Worm (Caenorhabditis elegans) whole organism, midembryonic: ENCODE measurements around the gene fcmt-1.
A peak's percentile ranks its signal among the peaks of the same experiment; 100 is the strongest.

Experiments
- T22C8.4 ChIP-seq: fragments of 200-800 bp; sonication (Bioruptor generic); IDR thresholded peaks from 2 replicates; pipeline ENCODE4 v1.3.6; 2022; ENCODE audit warnings: missing genetic modification characterization, missing compliant biosample characterization
- flt-1 ChIP-seq: fragments of 200-800 bp; sonication (Bioruptor generic); IDR thresholded peaks from 2 replicates; pipeline ENCODE4 v1.3.6; 2022; ENCODE audit warnings: missing genetic modification characterization, missing compliant biosample characterization
- klf-2 ChIP-seq: fragments of 200-800 bp; sonication (Bioruptor generic); conservative IDR thresholded peaks from 2 replicates; pipeline ENCODE4 v1.3.6; 2022; ENCODE audit warnings: missing genetic modification reagents, missing genetic modification characterization, missing compliant biosample characterization
- med-1 ChIP-seq: sonication (generic microtip); optimal IDR thresholded peaks from 2 replicates; lab custom pipeline; 2017; ENCODE audit warnings: missing genetic modification characterization, mild to moderate bottlenecking, missing compliant biosample characterization, antibody characterized with exemption, missing genetic modification reagents; ENCODE audit not compliant: insufficient read depth
- ref-1 ChIP-seq: fragments of 200-800 bp; sonication (Bioruptor generic); conservative IDR thresholded peaks from 2 replicates; pipeline ENCODE4 v1.3.6; 2022; ENCODE audit warnings: missing genetic modification reagents, missing genetic modification characterization, missing compliant biosample characterization
- tab-1 ChIP-seq: fragments of 200-800 bp; sonication (Bioruptor generic); IDR thresholded peaks from 2 replicates; pipeline ENCODE4 v1.3.6; 2022; ENCODE audit warnings: missing genetic modification characterization, missing compliant biosample characterization
- ztf-29 ChIP-seq: fragments of 200-800 bp; sonication (Bioruptor generic); IDR thresholded peaks from 2 replicates; pipeline ENCODE4 v1.3.6; 2022; ENCODE audit warnings: missing genetic modification reagents, missing genetic modification characterization, missing compliant biosample characterization

DNA sequence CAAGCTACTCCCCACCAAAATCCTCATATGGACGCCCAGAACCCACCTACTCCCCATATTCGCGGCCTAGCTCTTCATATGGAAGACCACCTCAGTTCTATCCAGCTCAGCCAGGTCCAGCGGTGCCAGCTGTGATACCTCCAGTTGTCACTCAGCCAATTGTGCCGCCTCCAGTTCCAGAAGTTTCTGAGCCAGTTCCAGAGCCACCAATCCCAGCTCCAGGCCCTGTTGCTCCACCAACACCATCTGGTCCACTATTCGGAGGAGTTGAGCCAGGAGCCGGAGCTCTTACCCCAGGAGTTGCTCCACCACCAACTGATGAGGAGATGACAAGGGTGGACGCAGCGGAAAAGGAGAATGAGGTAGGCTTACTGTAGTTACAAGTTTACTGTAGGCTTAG lies 12.2 kb upstream of the fcmt-1 start:
- TF ChIP-seq flt-1 (GFP tag; lab: Robert Waterston, UW) (no peak), klf-2 (GFP tag; lab: Robert Waterston, UW) (no peak), tab-1 (0 out of 2 replicates have a peak, but pooled peaks have one; percentile 24), T22C8.4 (GFP tag; lab: Robert Waterston, UW) (no peak), med-1 (no peak), ref-1 (GFP tag; lab: Robert Waterston, UW) (no peak), ztf-29 (no peak)
